Fruit fly (Drosophila melanogaster) whole organism: ENCODE results near the gene gish.

Experiments
- CG8478 ChIP-seq: fragments of >200 bp; optimal IDR thresholded peaks from 2 replicates; lab custom pipeline; 2018; ENCODE audit warnings: inconsistent platforms
- Dll ChIP-seq: fragments of >200 bp; optimal IDR thresholded peaks from 2 replicates; lab custom pipeline; 2017
- EcR ChIP-seq, 2 experiments: fragments of >200 bp; optimal IDR thresholded peaks; 2 replicates each; lab custom pipeline; 2017; ENCODE audit warnings: missing biosample characterization in 2 of 2, missing genetic modification characterization in 2 of 2, missing genetic modification reagents in 2 of 2
- pan ChIP-seq: fragments of >200 bp; optimal IDR thresholded peaks from 2 replicates; lab custom pipeline; 2017
- psq ChIP-seq: fragments of >200 bp; optimal IDR thresholded peaks from 2 replicates; lab custom pipeline; 2017
- usp ChIP-seq: fragments of >200 bp; optimal IDR thresholded peaks from 2 replicates; lab custom pipeline; 2017; ENCODE audit warnings: missing biosample characterization, missing genetic modification characterization, mixed read lengths

DNA sequence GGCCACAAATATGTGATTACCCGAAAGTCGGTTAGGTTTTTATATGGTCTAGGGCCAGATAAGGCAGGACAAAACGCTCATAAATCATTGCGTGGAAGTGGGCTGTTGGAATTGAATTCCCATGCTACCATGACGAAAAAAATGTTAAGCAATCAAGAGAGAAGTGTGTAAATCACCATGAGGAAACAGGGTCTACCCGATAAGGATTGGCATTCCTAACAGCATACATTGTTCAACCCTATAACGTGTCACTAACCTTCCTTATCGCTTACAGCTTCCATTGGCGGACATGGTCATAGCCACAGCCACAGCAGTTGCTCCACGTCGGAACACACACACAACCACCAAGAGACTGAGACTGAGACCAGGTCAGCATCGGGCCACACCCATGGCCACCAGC lies 35.8 kb downstream of the gish start:
- TF ChIP-seq psq (lab: Kevin White, UChicago): no peak
- no peak for TF ChIP-seq Dll (lab: Kevin White, UChicago)
- no peak for TF ChIP-seq usp (GFP tag; lab: Kevin White, UChicago)
- TF ChIP-seq CG8478 (lab: Kevin White, UChicago): no peak
- no peak for TF ChIP-seq pan (lab: Kevin White, UChicago)
- TF ChIP-seq EcR (GFP tag; optimal IDR thresholded peaks at IDR 0.05; lab: Kevin White, UChicago): no peak
